Fruit fly (Drosophila melanogaster): ENCODE results near the gene Prp31.
A peak's percentile ranks its signal among the peaks of the same experiment; 100 is the strongest.

The Prp31 gene

DNA sequence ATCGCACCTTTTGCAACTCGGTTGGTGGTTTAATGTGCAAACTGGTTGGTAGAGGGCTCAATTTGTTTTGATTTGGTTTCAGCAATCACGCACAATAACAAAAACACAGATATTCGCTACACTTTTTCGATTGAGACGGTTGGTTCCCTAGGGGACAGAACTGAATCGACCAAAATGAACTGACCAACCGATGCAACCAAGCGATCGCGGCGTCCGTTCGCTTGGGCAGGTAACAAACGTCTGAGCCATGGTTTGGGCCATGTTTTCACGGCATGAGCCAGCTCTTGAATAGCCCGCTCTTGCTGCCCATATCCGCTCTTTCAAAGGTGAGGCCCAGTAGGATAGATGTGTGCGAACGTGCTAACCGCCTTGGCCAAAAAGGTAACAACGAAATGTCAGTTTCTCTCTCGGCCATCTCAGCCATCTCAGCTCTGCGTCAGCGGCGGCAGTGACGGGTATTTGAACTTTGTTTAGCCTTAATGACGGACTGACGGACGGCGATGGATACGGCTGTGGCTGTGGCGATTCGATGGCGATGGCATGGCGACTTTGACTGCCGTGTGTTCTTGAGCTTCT lies 33.7 kb upstream of the Prp31 start, which contains the start of gene CG16959:
Gene CG16959 (minus strand): TSS at position 245 of the 576 bp plus-strand sequence.
- TF ChIP-seq dsf (GFP tag; optimal IDR thresholded peaks at IDR 0.05; ENCODE audit: borderline replicate concordance) (no peak), rgr (GFP tag; optimal IDR thresholded peaks at IDR 0.05) (no peak), dl (GFP tag; optimal IDR thresholded peaks at IDR 0.05; ENCODE audit: insufficient read depth in 1 of 2, partially characterized antibody in 2 of 2) (peak in 1 of 2 experiments; percentile 31), CG32264 (GFP tag; optimal IDR thresholded peaks at IDR 0.05) (no peak), br (GFP tag; optimal IDR thresholded peaks at IDR 0.05) (peak; percentile 9), HLH106 (tag; optimal IDR thresholded peaks at IDR 0.05) (no peak), tai (GFP tag; optimal IDR thresholded peaks at IDR 0.05) (no peak), CG9705 (GFP tag; optimal IDR thresholded peaks at IDR 0.05) (no peak), Dif (GFP tag; optimal IDR thresholded peaks at IDR 0.05; ENCODE audit: partially characterized antibody) (peak; percentile 33), OdsH (GFP tag; optimal IDR thresholded peaks at IDR 0.05) (peak; percentile 17), Hr78 (GFP tag; optimal IDR thresholded peaks at IDR 0.05) (no peak), sv (GFP tag; optimal IDR thresholded peaks at IDR 0.05) (no peak), Jra (GFP tag; optimal IDR thresholded peaks at IDR 0.05) (no peak), foxo (GFP tag; optimal IDR thresholded peaks at IDR 0.05) (no peak), psq (GFP tag; optimal IDR thresholded peaks at IDR 0.05) (peak; percentile 2), brk (GFP tag; optimal IDR thresholded peaks at IDR 0.05) (no peak), woc (GFP tag; optimal IDR thresholded peaks at IDR 0.05) (peak; percentile 8), GATAd (GFP tag; optimal IDR thresholded peaks at IDR 0.05) (no peak), h (GFP tag; optimal IDR thresholded peaks at IDR 0.05) (no peak), lola (GFP tag; optimal IDR thresholded peaks at IDR 0.05) (no peak)

DNA sequence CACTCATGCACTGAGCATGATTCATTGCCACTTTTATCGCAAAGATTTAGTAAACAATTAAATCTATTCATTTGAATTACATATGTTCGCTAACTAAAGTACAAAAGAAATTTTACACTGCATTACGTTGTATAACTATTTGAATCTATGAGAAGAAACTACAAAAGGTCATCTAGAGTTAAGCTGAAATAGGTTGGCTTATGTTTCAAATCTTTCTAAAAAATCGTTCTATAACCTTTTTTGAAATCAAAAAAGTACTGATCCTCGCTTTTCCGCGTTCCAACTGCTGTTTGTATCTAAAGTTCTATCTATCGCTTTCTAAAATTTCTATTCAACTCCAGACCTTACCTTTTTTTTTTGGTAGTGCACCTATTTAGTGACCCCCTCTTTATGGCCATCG lies 33.2 kb upstream of the Prp31 start:
- TF ChIP-seq fru (GFP tag; optimal IDR thresholded peaks at IDR 0.05) (no peak), Hnf4 (GFP tag; optimal IDR thresholded peaks at IDR 0.05) (no peak), h (GFP tag; optimal IDR thresholded peaks at IDR 0.05) (no peak), psq (GFP tag; optimal IDR thresholded peaks at IDR 0.05) (no peak), Dfd (GFP tag; optimal IDR thresholded peaks at IDR 0.05) (no peak), N (GFP tag; optimal IDR thresholded peaks at IDR 0.05) (no peak), Vsx2 (GFP tag; optimal IDR thresholded peaks at IDR 0.05; ENCODE audit: partially characterized antibody) (no peak), brk (GFP tag; optimal IDR thresholded peaks at IDR 0.05) (no peak)

DNA sequence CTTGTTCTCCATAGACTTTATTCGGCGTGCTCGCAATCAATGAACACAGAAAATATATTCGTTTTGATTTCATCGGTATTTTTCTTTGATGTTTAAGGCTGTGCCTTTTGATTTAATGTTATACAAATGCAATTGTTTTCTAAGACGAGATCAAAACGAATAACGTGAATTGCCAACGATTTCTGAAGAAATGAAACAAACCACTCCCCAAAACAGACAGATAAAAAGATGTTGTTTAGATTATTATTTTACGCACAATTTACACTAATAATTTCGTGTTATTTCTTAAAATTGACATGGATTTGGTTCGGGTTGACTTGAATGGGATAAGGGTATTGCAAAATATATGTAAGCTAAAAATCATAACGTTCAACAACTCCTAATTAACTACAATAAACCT lies 27.6 kb upstream of the Prp31 start, which contains the start of gene CG13457:
Gene CG13457 (minus strand): TSS at position 101 of the 400 bp plus-strand sequence.
- no peak for TF ChIP-seq Sp1 (GFP tag; optimal IDR thresholded peaks at IDR 0.05)
- no peak for TF ChIP-seq psq (GFP tag; optimal IDR thresholded peaks at IDR 0.05)
- no peak for TF ChIP-seq Rel (GFP tag; optimal IDR thresholded peaks at IDR 0.05)
- TF ChIP-seq Rel (tag; optimal IDR thresholded peaks at IDR 0.05) = no peak
- no peak for TF ChIP-seq usp (GFP tag; optimal IDR thresholded peaks at IDR 0.05)
- no peak for TF ChIP-seq CG32264 (GFP tag; optimal IDR thresholded peaks at IDR 0.05)
- TF ChIP-seq Hnf4 (GFP tag; optimal IDR thresholded peaks at IDR 0.05) = no peak
- no peak for TF ChIP-seq pan (optimal IDR thresholded peaks at IDR 0.05)
- no peak for TF ChIP-seq foxo (GFP tag; optimal IDR thresholded peaks at IDR 0.05)
- no peak for TF ChIP-seq ey (GFP tag; optimal IDR thresholded peaks at IDR 0.05)

DNA sequence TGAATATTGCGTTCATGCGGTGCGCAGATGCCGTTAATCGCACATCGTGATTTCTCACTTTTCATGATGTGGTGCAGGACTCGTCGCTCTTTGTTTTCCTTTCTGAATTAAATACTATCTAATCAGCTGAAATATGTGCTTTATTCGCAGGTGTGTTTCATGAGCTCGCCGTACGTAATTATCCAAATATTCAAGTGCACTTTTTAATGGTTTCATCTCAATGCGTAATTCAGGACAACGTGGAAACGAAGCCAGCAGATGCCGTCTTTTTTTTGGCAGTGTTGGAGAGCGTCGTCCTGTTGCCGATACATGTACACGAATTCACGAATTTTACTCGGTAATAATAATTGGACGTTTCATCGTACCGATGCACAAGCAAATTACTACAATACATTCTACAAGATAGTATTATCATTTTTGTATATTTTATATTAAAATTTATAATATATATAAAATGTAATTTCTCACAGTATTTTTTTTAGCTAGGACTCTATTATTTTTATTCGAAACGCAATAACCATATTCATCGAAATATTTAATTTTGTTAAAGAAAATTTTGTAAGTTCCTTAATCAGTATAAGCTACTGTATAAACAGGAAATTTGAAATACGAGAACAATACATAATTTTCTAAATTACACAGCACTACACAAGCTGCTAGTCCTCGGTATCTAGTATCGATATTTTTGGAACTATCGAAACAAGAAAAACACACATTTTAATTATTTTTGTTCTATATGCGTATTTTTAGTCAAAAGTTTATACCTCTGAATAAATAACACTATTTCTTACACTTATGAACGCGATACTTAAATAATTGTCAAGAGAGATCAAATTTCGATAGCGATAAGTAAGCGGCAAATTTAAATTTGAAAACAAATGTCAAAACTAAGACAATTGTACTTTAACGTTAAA lies 22.0 kb upstream of the Prp31 start, which contains the start of gene CG12316:
Gene CG12316 (minus strand): TSS at position 276 of the 914 bp plus-strand sequence.
- TF ChIP-seq CrebA (GFP tag; optimal IDR thresholded peaks at IDR 0.05; ENCODE audit: borderline replicate concordance) = no peak
- no peak for TF ChIP-seq dl (GFP tag; optimal IDR thresholded peaks at IDR 0.05; ENCODE audit: insufficient read depth in 1 of 2, partially characterized antibody in 2 of 2)
- peak; percentile 72 to 96 for TF ChIP-seq foxo (GFP tag; optimal IDR thresholded peaks at IDR 0.05)
- peak; percentile 88 for TF ChIP-seq Hnf4 (GFP tag; optimal IDR thresholded peaks at IDR 0.05)
- TF ChIP-seq rgr (GFP tag; optimal IDR thresholded peaks at IDR 0.05) = peak; percentile 96
- no peak for TF ChIP-seq Abd-B (GFP tag; optimal IDR thresholded peaks at IDR 0.05)
- peak; percentile 90 for TF ChIP-seq psq (GFP tag; optimal IDR thresholded peaks at IDR 0.05)
- no peak for TF ChIP-seq pan (optimal IDR thresholded peaks at IDR 0.05)
- TF ChIP-seq tai (GFP tag; optimal IDR thresholded peaks at IDR 0.05) = no peak
- no peak for TF ChIP-seq Vsx2 (GFP tag; optimal IDR thresholded peaks at IDR 0.05; ENCODE audit: partially characterized antibody)
- peak; percentile 72 for TF ChIP-seq GATAd (GFP tag; optimal IDR thresholded peaks at IDR 0.05)
- TF ChIP-seq woc (GFP tag; optimal IDR thresholded peaks at IDR 0.05) = peak; percentile 89
- TF ChIP-seq Rel (GFP tag; optimal IDR thresholded peaks at IDR 0.05) = peak; percentile 72
- peak; percentile 86 for TF ChIP-seq Rel (tag; optimal IDR thresholded peaks at IDR 0.05)
- no peak for TF ChIP-seq jim (GFP tag; optimal IDR thresholded peaks at IDR 0.05)
- no peak for TF ChIP-seq Dif (GFP tag; optimal IDR thresholded peaks at IDR 0.05; ENCODE audit: partially characterized antibody)
- no peak for TF ChIP-seq Myc (optimal IDR thresholded peaks at IDR 0.05)
- TF ChIP-seq br (GFP tag; optimal IDR thresholded peaks at IDR 0.05) = peak; percentile 98
- peak; percentile 97 for TF ChIP-seq Sp1 (GFP tag; optimal IDR thresholded peaks at IDR 0.05)
- TF ChIP-seq ey (GFP tag; optimal IDR thresholded peaks at IDR 0.05) = peak; percentile 95
- no peak for TF ChIP-seq sage (GFP tag; optimal IDR thresholded peaks at IDR 0.05)
- TF ChIP-seq lola (GFP tag; optimal IDR thresholded peaks at IDR 0.05) = no peak
- TF ChIP-seq OdsH (GFP tag; optimal IDR thresholded peaks at IDR 0.05) = peak; percentile 91
- peak; percentile 31 for TF ChIP-seq Hr83 (GFP tag; optimal IDR thresholded peaks at IDR 0.05; ENCODE audit: poor library complexity, severe bottlenecking)
- TF ChIP-seq Hr78 (GFP tag; optimal IDR thresholded peaks at IDR 0.05) = no peak
- TF ChIP-seq N (GFP tag; optimal IDR thresholded peaks at IDR 0.05) = no peak
- peak; percentile 66 for TF ChIP-seq Mio (GFP tag; optimal IDR thresholded peaks at IDR 0.05)
- TF ChIP-seq dsf (GFP tag; optimal IDR thresholded peaks at IDR 0.05; ENCODE audit: borderline replicate concordance) = peak; percentile 87
- TF ChIP-seq usp (GFP tag; optimal IDR thresholded peaks at IDR 0.05) = no peak
- no peak for TF ChIP-seq Dfd (GFP tag; optimal IDR thresholded peaks at IDR 0.05)

Measured in whole organism, wandering third instar larva.